Worm (Caenorhabditis elegans) whole organism, L2 larva: ENCODE measurements around the gene F37B12.3.

Experiments used
- C34F6.9 ChIP-seq: fragments of 150-350 bp; optimal IDR thresholded peaks from 2 replicates; lab custom pipeline; 2014; ENCODE audit warnings: missing biosample characterization, missing genetic modification characterization
- F13H6.1 ChIP-seq: sonication (generic microtip); optimal IDR thresholded peaks from 2 replicates; lab custom pipeline; 2016; ENCODE audit warnings: missing genetic modification characterization, missing compliant biosample characterization
- R02D3.7 ChIP-seq: fragments of 150-350 bp; optimal IDR thresholded peaks from 2 replicates; lab custom pipeline; 2014; ENCODE audit warnings: missing biosample characterization, missing genetic modification characterization
- Y55F3AM.14 ChIP-seq: fragments of 200-800 bp; sonication (Bioruptor generic); optimal IDR thresholded peaks from 2 replicates; lab custom pipeline; 2018; ENCODE audit warnings: mild to moderate bottlenecking, missing genetic modification characterization, missing compliant biosample characterization
- alr-1 ChIP-seq: fragments of 150-350 bp; optimal IDR thresholded peaks from 2 replicates; lab custom pipeline; 2014; ENCODE audit warnings: missing biosample characterization, missing genetic modification characterization
- aly-2 ChIP-seq: fragments of 150-350 bp; optimal IDR thresholded peaks from 2 replicates; lab custom pipeline; 2014; ENCODE audit warnings: missing biosample characterization, missing genetic modification characterization
- ama-1 ChIP-seq: fragments of 150-350 bp; optimal IDR thresholded peaks from 2 replicates; lab custom pipeline; 2018; ENCODE audit warnings: inconsistent platforms
- blmp-1 ChIP-seq: sonication (generic microtip); optimal IDR thresholded peaks from 2 replicates; lab custom pipeline; 2017; ENCODE audit warnings: missing genetic modification characterization, mild to moderate bottlenecking, missing compliant biosample characterization, antibody characterized with exemption, moderate library complexity; ENCODE audit not compliant: insufficient read depth
- ceh-16 ChIP-seq: fragments of 150-350 bp; optimal IDR thresholded peaks from 2 replicates; lab custom pipeline; 2014; ENCODE audit warnings: missing biosample characterization, missing genetic modification characterization
- ceh-82 ChIP-seq: fragments of 150-350 bp; optimal IDR thresholded peaks from 2 replicates; lab custom pipeline; 2014; ENCODE audit warnings: missing biosample characterization, missing genetic modification characterization
- crh-2 ChIP-seq: sonication (generic microtip); optimal IDR thresholded peaks from 2 replicates; lab custom pipeline; 2017; ENCODE audit warnings: missing biosample characterization, missing genetic modification characterization
- dmd-4 ChIP-seq: sonication (generic microtip); optimal IDR thresholded peaks from 2 replicates; lab custom pipeline; 2017; ENCODE audit warnings: missing biosample characterization, missing genetic modification characterization
- egl-27 ChIP-seq: sonication (generic microtip); optimal IDR thresholded peaks from 3 replicates; lab custom pipeline; 2017; ENCODE audit warnings: missing biosample characterization, missing genetic modification reagents, missing genetic modification characterization
- elt-1 ChIP-seq: fragments of 150-350 bp; optimal IDR thresholded peaks from 2 replicates; lab custom pipeline; 2014; ENCODE audit warnings: missing biosample characterization, missing genetic modification characterization
- elt-3 ChIP-seq: sonication (generic microtip); optimal IDR thresholded peaks from 2 replicates; lab custom pipeline; 2017; ENCODE audit warnings: missing biosample characterization, missing genetic modification characterization
- fos-1 ChIP-seq: fragments of 150-350 bp; optimal IDR thresholded peaks from 2 replicates; lab custom pipeline; 2014; ENCODE audit warnings: missing biosample characterization, missing genetic modification characterization
- gmeb-1 ChIP-seq: fragments of 150-350 bp; optimal IDR thresholded peaks from 2 replicates; lab custom pipeline; 2014; ENCODE audit warnings: missing biosample characterization, missing genetic modification characterization
- lin-11 ChIP-seq: fragments of 150-350 bp; sonication (generic microtip); optimal IDR thresholded peaks from 2 replicates; lab custom pipeline; 2014; ENCODE audit warnings: missing biosample characterization, missing genetic modification characterization, inconsistent platforms, mixed read lengths
- lin-13 ChIP-seq: fragments of 150-350 bp; optimal IDR thresholded peaks from 2 replicates; lab custom pipeline; 2014; ENCODE audit warnings: missing biosample characterization, missing genetic modification reagents, missing genetic modification characterization
- lin-39 ChIP-seq: fragments of 150-350 bp; optimal IDR thresholded peaks from 2 replicates; lab custom pipeline; 2014; ENCODE audit warnings: missing biosample characterization, missing genetic modification reagents, missing genetic modification characterization
- lsy-2 ChIP-seq, 2 experiments: fragments of 150-350 bp in 1 of 2; sonication (generic microtip) in 1 of 2; optimal IDR thresholded peaks; 2 replicates each; lab custom pipeline; 2014 to 2017; ENCODE audit warnings: missing biosample characterization in 2 of 2, missing genetic modification characterization in 2 of 2
- mab-5 ChIP-seq: fragments of 150-350 bp; optimal IDR thresholded peaks from 2 replicates; lab custom pipeline; 2014; ENCODE audit warnings: missing biosample characterization, missing genetic modification characterization
- mbf-1 ChIP-seq: sonication (generic microtip); optimal IDR thresholded peaks from 2 replicates; lab custom pipeline; 2017; ENCODE audit warnings: missing biosample characterization, missing genetic modification characterization
- mdl-1 ChIP-seq, 2 experiments: fragments of 150-350 bp in 1 of 2; sonication (generic microtip) in 1 of 2; optimal IDR thresholded peaks; 2 replicates each; lab custom pipeline; 2017; ENCODE audit warnings: missing biosample characterization in 2 of 2, missing genetic modification characterization in 2 of 2
- nhr-10 ChIP-seq: sonication (generic microtip); optimal IDR thresholded peaks from 2 replicates; lab custom pipeline; 2017; ENCODE audit warnings: missing biosample characterization, missing genetic modification characterization
- nhr-11 ChIP-seq: fragments of 150-350 bp; optimal IDR thresholded peaks from 2 replicates; lab custom pipeline; 2014; ENCODE audit warnings: missing biosample characterization, missing genetic modification characterization
- nhr-12 ChIP-seq: fragments of 150-350 bp; optimal IDR thresholded peaks from 2 replicates; lab custom pipeline; 2014; ENCODE audit warnings: missing biosample characterization, missing genetic modification characterization
- nhr-129 ChIP-seq: fragments of 150-350 bp; optimal IDR thresholded peaks from 2 replicates; lab custom pipeline; 2014; ENCODE audit warnings: missing biosample characterization, missing genetic modification characterization
- nhr-21 ChIP-seq: fragments of 150-350 bp; optimal IDR thresholded peaks from 2 replicates; lab custom pipeline; 2014; ENCODE audit warnings: missing biosample characterization, missing genetic modification characterization
- nhr-23 ChIP-seq: fragments of 150-350 bp; optimal IDR thresholded peaks from 2 replicates; lab custom pipeline; 2014; ENCODE audit warnings: missing biosample characterization, missing genetic modification reagents, missing genetic modification characterization
- nhr-237 ChIP-seq: fragments of 150-350 bp; optimal IDR thresholded peaks from 2 replicates; lab custom pipeline; 2014; ENCODE audit warnings: missing biosample characterization, missing genetic modification characterization
- nhr-25 ChIP-seq: fragments of 150-350 bp; sonication (generic microtip); optimal IDR thresholded peaks from 3 replicates; lab custom pipeline; 2014; ENCODE audit warnings: missing biosample characterization, missing genetic modification characterization
- nhr-6 ChIP-seq: fragments of 150-350 bp; optimal IDR thresholded peaks from 2 replicates; lab custom pipeline; 2014; ENCODE audit warnings: missing biosample characterization, missing genetic modification characterization
- nhr-77 ChIP-seq: fragments of 150-350 bp; optimal IDR thresholded peaks from 2 replicates; lab custom pipeline; 2014; ENCODE audit warnings: missing biosample characterization, missing genetic modification characterization
- peb-1 ChIP-seq: fragments of 150-350 bp; optimal IDR thresholded peaks from 2 replicates; lab custom pipeline; 2014; ENCODE audit warnings: missing biosample characterization, missing genetic modification characterization
- sem-4 ChIP-seq: fragments of 150-350 bp; optimal IDR thresholded peaks from 2 replicates; lab custom pipeline; 2014; ENCODE audit warnings: missing biosample characterization, missing genetic modification reagents, missing genetic modification characterization
- skn-1 ChIP-seq: sonication (generic microtip); optimal IDR thresholded peaks from 2 replicates; lab custom pipeline; 2017; ENCODE audit warnings: missing biosample characterization, missing genetic modification characterization
- sma-3 ChIP-seq: sonication (generic microtip); optimal IDR thresholded peaks from 2 replicates; lab custom pipeline; 2016; ENCODE audit warnings: missing genetic modification reagents, missing genetic modification characterization, missing compliant biosample characterization
- sma-9 ChIP-seq, 2 experiments: fragments of 150-350 bp in 1 of 2; sonication (generic microtip) in 1 of 2; optimal IDR thresholded peaks; 2 replicates each; lab custom pipeline; 2014 to 2016; ENCODE audit warnings: missing genetic modification characterization in 2 of 2, mild to moderate bottlenecking in 1 of 2, missing biosample characterization in 1 of 2, missing compliant biosample characterization in 1 of 2, missing genetic modification reagents in 1 of 2, moderate library complexity in 1 of 2
- snpc-4 ChIP-seq: fragments of 150-350 bp; optimal IDR thresholded peaks from 2 replicates; lab custom pipeline; 2014; ENCODE audit warnings: missing biosample characterization, missing genetic modification characterization
- unc-39 ChIP-seq: fragments of 150-350 bp; optimal IDR thresholded peaks from 2 replicates; lab custom pipeline; 2014; ENCODE audit warnings: missing biosample characterization, missing genetic modification characterization
- unc-55 ChIP-seq: fragments of 150-350 bp; sonication (generic microtip); optimal IDR thresholded peaks from 3 replicates; lab custom pipeline; 2014; ENCODE audit warnings: missing biosample characterization, missing genetic modification reagents, missing genetic modification characterization
- unc-62 ChIP-seq: fragments of 150-350 bp; optimal IDR thresholded peaks from 2 replicates; lab custom pipeline; 2014; ENCODE audit warnings: missing biosample characterization, missing genetic modification reagents, missing genetic modification characterization
- zag-1 ChIP-seq: fragments of 150-350 bp; optimal IDR thresholded peaks from 2 replicates; lab custom pipeline; 2014; ENCODE audit warnings: missing biosample characterization, missing genetic modification characterization
- ztf-1 ChIP-seq: fragments of 200-800 bp; sonication (Bioruptor generic); conservative IDR thresholded peaks from 2 replicates; pipeline ENCODE4 v1.3.6; 2022; ENCODE audit warnings: missing genetic modification characterization, missing compliant biosample characterization
- ztf-11 ChIP-seq: sonication (generic microtip); optimal IDR thresholded peaks from 2 replicates; lab custom pipeline; 2017; ENCODE audit warnings: missing biosample characterization, missing genetic modification characterization
- ztf-4 ChIP-seq: fragments of 150-350 bp; optimal IDR thresholded peaks from 2 replicates; lab custom pipeline; 2014; ENCODE audit warnings: missing biosample characterization, missing genetic modification characterization

The F37B12.3 gene

ce11 chrII:9060332-9060840 lies 19.2 kb upstream of the F37B12.3 start (continued):
- TF ChIP-seq nhr-25 (peak; percentile 89), snpc-4 (tag; lab: Kevin White, UChicago) (peak; percentile 25), alr-1 (tag; lab: Kevin White, UChicago) (peak; percentile 45), dmd-4 (tag; lab: Kevin White, UChicago) (no peak), nhr-23 (tag; lab: Kevin White, UChicago) (no peak), lsy-2 (tag; optimal IDR thresholded peaks at IDR 0.05; lab: Kevin White, UChicago) (peak; percentile 62 to 86)
- TF ChIP-seq, all 48 proteins: peak for 33

- no peak for TF ChIP-seq nhr-11 (tag; lab: Kevin White, UChicago)
- TF ChIP-seq nhr-25 = no peak
- no peak for TF ChIP-seq egl-27 (tag; lab: Kevin White, UChicago)
- TF ChIP-seq gmeb-1 (tag; lab: Kevin White, UChicago) = no peak
- no peak for TF ChIP-seq peb-1 (tag; lab: Kevin White, UChicago)
- TF ChIP-seq nhr-10 (tag; lab: Kevin White, UChicago) = no peak
- TF ChIP-seq ztf-4 (tag; lab: Kevin White, UChicago) = no peak
- TF ChIP-seq sem-4 = no peak
Observed at ce11 chrII:9059010-9059409, 17.8 kb upstream of the F37B12.3 start.

ce11 chrII:9057035-9057668 lies 15.9 kb upstream of the F37B12.3 start, which contains the start of gene rpl-32:
Gene rpl-32, minus strand, starts transcription at chrII:9057085.
- peak; percentile 34 for TF ChIP-seq zag-1 (tag; lab: Kevin White, UChicago)
- TF ChIP-seq ztf-4 (tag; lab: Kevin White, UChicago) = peak; percentile 64
- no peak for TF ChIP-seq nhr-23 (tag; lab: Kevin White, UChicago)
- TF ChIP-seq mdl-1 (tag; optimal IDR thresholded peaks at IDR 0.05; lab: Kevin White, UChicago) = no peak
- TF ChIP-seq Y55F3AM.14 = no peak
- TF ChIP-seq mab-5 (tag; lab: Kevin White, UChicago) = no peak
- peak; percentile 91 for TF ChIP-seq unc-55
- peak; percentile 91 for TF ChIP-seq C34F6.9 (tag; lab: Kevin White, UChicago)
- no peak for TF ChIP-seq unc-62 (GFP tag; lab: Kevin White, UChicago)
- peak; percentile 78 for TF ChIP-seq lin-13 (GFP tag; lab: Kevin White, UChicago)
- TF ChIP-seq R02D3.7 (tag; lab: Kevin White, UChicago) = no peak
- no peak for TF ChIP-seq snpc-4 (tag; lab: Kevin White, UChicago)
- TF ChIP-seq nhr-21 (tag; lab: Kevin White, UChicago) = peak; percentile 46
- TF ChIP-seq ceh-16 (tag; lab: Kevin White, UChicago) = peak; percentile 8
- no peak for TF ChIP-seq alr-1 (tag; lab: Kevin White, UChicago)
- no peak for TF ChIP-seq nhr-77
- TF ChIP-seq ztf-11 (tag; lab: Kevin White, UChicago) = no peak
- TF ChIP-seq nhr-129 (tag; lab: Kevin White, UChicago) = peak; percentile 90
- TF ChIP-seq peb-1 (tag; lab: Kevin White, UChicago) = no peak
- peak; percentile 63 for TF ChIP-seq F13H6.1 (tag; lab: Kevin White, UChicago)
- TF ChIP-seq egl-27 (tag; lab: Kevin White, UChicago) = no peak
- no peak for TF ChIP-seq skn-1 (tag; lab: Kevin White, UChicago)
- TF ChIP-seq sma-3 (GFP tag; lab: Kevin White, UChicago) = peak; percentile 73
- TF ChIP-seq sem-4 = peak; percentile 67
- TF ChIP-seq elt-3 (tag; lab: Kevin White, UChicago) = no peak
- no peak for TF ChIP-seq ztf-1
- peak; percentile 56 for TF ChIP-seq blmp-1
- TF ChIP-seq nhr-25 = peak; percentile 72
- TF ChIP-seq mbf-1 (tag; lab: Kevin White, UChicago) = no peak
- TF ChIP-seq ceh-82 (tag; lab: Kevin White, UChicago) = no peak
- TF ChIP-seq lin-39 (tag; lab: Kevin White, UChicago) = no peak
- no peak for TF ChIP-seq elt-1 (tag; lab: Kevin White, UChicago)
- peak; percentile 69 for TF ChIP-seq gmeb-1 (tag; lab: Kevin White, UChicago)
- no peak for TF ChIP-seq aly-2 (tag; lab: Kevin White, UChicago)
- TF ChIP-seq nhr-10 (tag; lab: Kevin White, UChicago) = no peak
- peak; percentile 26 for TF ChIP-seq nhr-6 (tag; lab: Kevin White, UChicago)
- TF ChIP-seq crh-2 = peak; percentile 92
- peak; percentile 43 to 89 for TF ChIP-seq lsy-2 (tag; optimal IDR thresholded peaks at IDR 0.05; lab: Kevin White, UChicago)
- no peak for TF ChIP-seq dmd-4 (tag; lab: Kevin White, UChicago)
- TF ChIP-seq nhr-12 (tag; lab: Kevin White, UChicago) = no peak
- TF ChIP-seq sma-9 (GFP tag; optimal IDR thresholded peaks at IDR 0.05; lab: Kevin White, UChicago) = peak; percentile 74
- TF ChIP-seq sma-9 (tag; optimal IDR thresholded peaks at IDR 0.05; lab: Kevin White, UChicago) = no peak
- TF ChIP-seq nhr-237 = no peak
- TF ChIP-seq lin-11 (tag; lab: Kevin White, UChicago) = peak; percentile 86
- TF ChIP-seq fos-1 (tag; lab: Kevin White, UChicago) = peak; percentile 82
- TF ChIP-seq ama-1 (lab: Kevin White, UChicago) = peak; percentile 33
- no peak for TF ChIP-seq unc-39
